Fruit fly (Drosophila melanogaster): ENCODE measurements around the gene CG13855.

CG13855 gene

DNA sequence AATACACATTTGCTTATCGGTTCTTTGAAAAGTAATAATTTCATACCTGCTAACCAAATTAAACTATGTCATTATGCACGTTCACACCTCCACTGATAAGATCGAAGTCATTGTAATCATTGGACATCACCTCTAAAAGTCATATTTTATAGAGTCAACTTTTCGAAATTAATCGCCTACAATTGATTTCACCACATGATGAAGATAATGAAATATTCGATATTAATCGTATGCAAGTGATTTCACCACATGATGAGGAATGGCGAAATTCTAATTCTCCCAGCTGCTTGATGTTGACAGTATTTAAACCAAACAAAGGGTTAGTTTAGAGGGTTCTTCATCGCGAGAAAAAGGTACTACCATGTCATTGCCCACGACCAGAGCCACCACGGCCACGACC is 30.1 kb upstream of the CG13855 start, which contains the start of gene CG18596:
Gene CG18596 (plus strand): TSS at position 250 of the 400 bp plus-strand sequence.
- TF ChIP-seq psq (optimal IDR thresholded peaks at IDR 0.05) (no peak), pan (optimal IDR thresholded peaks at IDR 0.05) (no peak), usp (GFP tag; optimal IDR thresholded peaks at IDR 0.05) (no peak), Dll (optimal IDR thresholded peaks at IDR 0.05) (no peak), CG8478 (optimal IDR thresholded peaks at IDR 0.05) (no peak), EcR (GFP tag; optimal IDR thresholded peaks at IDR 0.05) (no peak)

DNA sequence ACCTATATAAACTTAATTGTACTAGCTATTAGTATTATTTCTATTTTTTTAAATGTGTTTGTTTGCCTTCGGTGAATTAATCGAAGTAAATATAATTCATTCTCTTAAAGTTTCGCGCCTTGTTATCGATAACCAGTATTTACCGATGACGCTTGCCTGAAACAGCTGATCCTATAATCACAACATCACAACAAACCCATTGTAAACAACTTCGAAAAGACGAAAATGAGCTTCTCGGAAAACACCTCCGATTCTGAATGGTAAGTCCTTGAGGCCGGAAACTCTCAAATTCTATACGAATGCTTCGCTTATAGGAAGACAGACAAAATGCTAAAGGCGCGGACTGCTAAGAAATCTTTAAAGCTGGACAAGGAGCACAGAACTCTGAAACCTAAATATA is 25.8 kb upstream of the CG13855 start, which contains the start of gene CG34149:
Gene CG34149 (plus strand): TSS at position 187 of the 400 bp plus-strand sequence.
- TF ChIP-seq usp (GFP tag; optimal IDR thresholded peaks at IDR 0.05) (no peak), EcR (GFP tag; optimal IDR thresholded peaks at IDR 0.05) (no peak), CG8478 (optimal IDR thresholded peaks at IDR 0.05) (no peak), psq (optimal IDR thresholded peaks at IDR 0.05) (no peak), Dll (optimal IDR thresholded peaks at IDR 0.05) (no peak), pan (optimal IDR thresholded peaks at IDR 0.05) (no peak)

DNA sequence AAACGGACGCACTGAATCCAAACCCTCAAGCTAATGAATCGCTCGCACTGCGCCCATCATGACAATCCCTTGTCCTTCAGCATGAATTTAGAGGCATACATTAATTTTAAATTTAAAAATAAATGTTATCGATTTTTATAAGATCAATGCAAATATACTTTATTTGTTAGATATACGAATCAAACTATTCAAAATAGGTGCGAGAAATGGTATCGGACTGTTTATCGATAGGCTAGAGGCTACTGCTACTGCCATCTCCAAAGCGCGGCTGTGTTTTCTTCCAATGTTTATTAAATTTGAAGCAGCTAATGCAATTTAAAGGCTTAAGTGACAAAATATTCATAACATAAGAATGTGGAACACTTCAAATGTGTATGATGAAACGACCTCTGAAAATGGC is 24.7 kb upstream of the CG13855 start, which contains the start of gene CG43342:
Gene CG43342 (plus strand): TSS at position 264 of the 400 bp plus-strand sequence.
- TF ChIP-seq psq (optimal IDR thresholded peaks at IDR 0.05) (no peak), usp (GFP tag; optimal IDR thresholded peaks at IDR 0.05) (no peak), EcR (GFP tag; optimal IDR thresholded peaks at IDR 0.05) (no peak), pan (optimal IDR thresholded peaks at IDR 0.05) (no peak), CG8478 (optimal IDR thresholded peaks at IDR 0.05) (no peak)

- no peak for TF ChIP-seq Dll (optimal IDR thresholded peaks at IDR 0.05)
- no peak for TF ChIP-seq EcR (GFP tag; optimal IDR thresholded peaks at IDR 0.05)
- TF ChIP-seq pan (optimal IDR thresholded peaks at IDR 0.05) = no peak
- TF ChIP-seq CG8478 (optimal IDR thresholded peaks at IDR 0.05) = no peak
- no peak for TF ChIP-seq usp (GFP tag; optimal IDR thresholded peaks at IDR 0.05)
- no peak for TF ChIP-seq psq (optimal IDR thresholded peaks at IDR 0.05)
These were observed 24.0 kb upstream of the CG13855 start, which contains the start of gene Gpdh3 for dm6 chr3R:22381735-22382134. Gene Gpdh3 (plus strand): TSS chr3R:22382035.

- TF ChIP-seq CG8478 (optimal IDR thresholded peaks at IDR 0.05) (no peak), pan (optimal IDR thresholded peaks at IDR 0.05) (no peak), EcR (GFP tag; optimal IDR thresholded peaks at IDR 0.05) (no peak), usp (GFP tag; optimal IDR thresholded peaks at IDR 0.05) (no peak), psq (optimal IDR thresholded peaks at IDR 0.05) (no peak), Dll (optimal IDR thresholded peaks at IDR 0.05) (no peak)
These were observed 16.1 kb upstream of the CG13855 start, which contains the start of the genes CAH8 and CG7059 for dm6 chr3R:22389614-22390013. Gene CAH8 (minus strand): TSS chr3R:22389714. Gene CG7059 (plus strand): TSS chr3R:22389780.

- no peak for TF ChIP-seq EcR (GFP tag; optimal IDR thresholded peaks at IDR 0.05)
- no peak for TF ChIP-seq Dll (optimal IDR thresholded peaks at IDR 0.05)
- TF ChIP-seq CG8478 (optimal IDR thresholded peaks at IDR 0.05) = no peak
- TF ChIP-seq pan (optimal IDR thresholded peaks at IDR 0.05) = no peak
- no peak for TF ChIP-seq usp (GFP tag; optimal IDR thresholded peaks at IDR 0.05)
- no peak for TF ChIP-seq psq (optimal IDR thresholded peaks at IDR 0.05)
These were observed 15.6 kb upstream of the CG13855 start for dm6 chr3R:22390109-22390508.

- TF ChIP-seq psq (optimal IDR thresholded peaks at IDR 0.05) (no peak), EcR (GFP tag; optimal IDR thresholded peaks at IDR 0.05) (no peak), usp (GFP tag; optimal IDR thresholded peaks at IDR 0.05) (no peak), pan (optimal IDR thresholded peaks at IDR 0.05) (no peak), Dll (optimal IDR thresholded peaks at IDR 0.05) (no peak), CG8478 (optimal IDR thresholded peaks at IDR 0.05) (no peak)
These were observed 11.7 kb upstream of the CG13855 start, which contains the start of gene CG13857 for dm6 chr3R:22394004-22394403. Gene CG13857 (minus strand): TSS chr3R:22394104.

DNA sequence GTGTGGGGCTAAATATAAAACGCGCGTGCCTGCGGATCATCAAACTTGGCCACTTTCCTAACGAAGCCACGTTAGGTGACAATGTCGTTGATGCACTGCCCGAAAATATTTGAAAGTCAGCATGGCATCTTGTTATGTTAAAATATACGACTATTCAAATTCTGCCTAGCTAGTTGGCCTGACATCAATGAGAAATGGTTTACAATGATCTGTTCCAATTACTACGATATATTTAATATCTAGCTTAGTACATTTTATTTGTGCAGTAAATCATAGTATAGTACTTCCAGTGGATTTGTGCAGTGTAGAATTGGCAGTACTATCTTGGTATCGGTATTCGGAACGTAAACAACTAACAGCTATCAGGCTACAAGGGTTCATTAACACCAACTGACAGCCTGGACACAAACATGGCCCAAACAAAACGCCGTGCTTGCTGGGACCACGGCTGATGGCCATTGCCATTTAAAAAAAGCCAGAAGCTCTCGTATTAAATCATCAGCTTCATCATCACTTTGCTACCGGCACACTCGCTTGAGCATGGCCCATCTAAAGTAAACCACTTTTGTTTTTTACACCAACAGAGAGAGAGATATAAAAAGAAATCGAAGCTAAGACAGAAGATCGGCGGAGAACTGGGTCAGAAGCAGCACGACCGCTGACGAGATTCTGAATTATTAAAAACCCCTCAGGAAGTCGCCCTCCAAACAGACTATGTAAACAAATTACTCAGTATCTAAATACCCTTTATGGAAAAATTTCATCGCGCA is 10.1 kb upstream of the CG13855 start:
- no peak for TF ChIP-seq CG8478 (optimal IDR thresholded peaks at IDR 0.05)
- no peak for TF ChIP-seq psq (optimal IDR thresholded peaks at IDR 0.05)

- TF ChIP-seq pan (optimal IDR thresholded peaks at IDR 0.05) (no peak), psq (optimal IDR thresholded peaks at IDR 0.05) (no peak), CG8478 (optimal IDR thresholded peaks at IDR 0.05) (no peak), usp (GFP tag; optimal IDR thresholded peaks at IDR 0.05) (no peak), EcR (GFP tag; optimal IDR thresholded peaks at IDR 0.05) (no peak), Dll (optimal IDR thresholded peaks at IDR 0.05) (no peak)
These were observed 9.4 kb upstream of the CG13855 start for dm6 chr3R:22396238-22396772.

DNA sequence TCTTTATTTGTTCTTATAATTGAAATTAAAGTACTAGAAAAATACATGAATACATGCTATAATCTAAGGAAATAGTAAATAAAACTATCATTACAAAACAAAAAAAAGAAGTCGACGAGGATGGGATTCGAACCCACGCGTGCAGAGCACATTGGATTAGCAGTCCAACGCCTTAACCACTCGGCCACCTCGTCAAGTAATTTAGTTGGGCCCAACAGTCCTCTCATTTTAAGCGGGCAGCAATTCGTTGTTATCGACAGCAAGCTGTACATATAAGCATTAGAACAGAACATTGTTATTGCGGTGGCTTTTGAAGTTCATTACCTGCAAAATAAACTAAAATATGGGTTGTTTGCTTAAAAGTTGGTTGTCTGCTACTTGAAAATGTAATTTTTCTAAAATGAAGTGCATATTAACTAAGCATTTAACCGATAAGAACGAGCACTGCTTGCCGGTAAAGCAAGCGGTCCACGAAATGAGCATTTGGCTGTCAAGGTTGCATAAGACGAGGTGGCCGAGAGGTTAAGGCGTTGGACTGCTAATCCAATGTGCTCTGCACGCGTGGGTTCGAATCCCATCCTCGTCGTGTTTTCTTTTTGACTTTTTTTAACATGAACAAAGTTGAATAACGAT is 8.6 kb upstream of the CG13855 start:
- TF ChIP-seq CG8478 (optimal IDR thresholded peaks at IDR 0.05) (peak; percentile 44), Dll (optimal IDR thresholded peaks at IDR 0.05) (no peak)

DNA sequence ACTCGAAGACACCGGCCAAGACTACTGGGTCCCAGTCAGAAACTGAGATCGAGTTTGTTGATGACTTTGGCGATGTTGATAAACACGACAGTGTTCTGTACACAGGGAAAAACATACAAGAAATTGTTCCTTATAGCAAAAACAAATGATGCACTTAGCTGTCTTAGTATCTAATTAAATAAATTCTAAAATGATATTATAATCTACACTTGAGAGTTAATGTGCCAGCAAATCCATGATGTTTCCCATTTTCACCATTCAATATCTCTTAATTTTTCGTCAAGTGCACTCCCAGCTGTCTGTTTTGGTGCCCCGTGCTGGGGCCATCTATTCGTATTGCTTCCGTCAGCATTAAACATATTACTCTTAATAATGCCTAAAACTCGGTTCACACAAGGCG is 5.5 kb upstream of the CG13855 start:
- no peak for TF ChIP-seq Dll (optimal IDR thresholded peaks at IDR 0.05)
- no peak for TF ChIP-seq CG8478 (optimal IDR thresholded peaks at IDR 0.05)
- no peak for TF ChIP-seq usp (GFP tag; optimal IDR thresholded peaks at IDR 0.05)
- TF ChIP-seq psq (optimal IDR thresholded peaks at IDR 0.05) = no peak
- TF ChIP-seq EcR (GFP tag; optimal IDR thresholded peaks at IDR 0.05) = no peak
- TF ChIP-seq pan (optimal IDR thresholded peaks at IDR 0.05) = no peak

DNA sequence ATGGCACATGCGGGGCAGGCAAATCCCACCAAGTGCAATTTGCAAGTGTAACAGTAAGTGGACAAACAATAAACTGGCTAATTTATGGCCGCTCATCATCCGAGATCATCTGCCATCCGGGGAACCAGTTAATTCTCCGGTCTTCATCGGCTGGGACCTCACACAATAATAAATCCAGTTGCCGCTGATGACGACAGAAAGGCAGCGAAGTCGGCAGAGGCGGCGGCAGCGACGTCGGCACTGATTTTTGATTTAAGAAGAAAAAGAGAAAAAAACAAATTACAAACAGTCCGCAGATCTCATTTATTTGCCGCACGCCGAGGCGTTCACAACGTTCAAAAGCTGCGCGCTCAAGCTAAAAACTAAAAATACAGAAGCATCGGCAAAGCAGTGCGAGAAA is 3.4 kb upstream of the CG13855 start, which contains the start of gene CG13856:
Gene CG13856 (plus strand): TSS at position 301 of the 400 bp plus-strand sequence.
- TF ChIP-seq usp (GFP tag; optimal IDR thresholded peaks at IDR 0.05) = no peak
- TF ChIP-seq psq (optimal IDR thresholded peaks at IDR 0.05) = no peak
- no peak for TF ChIP-seq CG8478 (optimal IDR thresholded peaks at IDR 0.05)
- TF ChIP-seq pan (optimal IDR thresholded peaks at IDR 0.05) = no peak
- TF ChIP-seq EcR (GFP tag; optimal IDR thresholded peaks at IDR 0.05) = no peak
- TF ChIP-seq Dll (optimal IDR thresholded peaks at IDR 0.05) = no peak

Measured in whole organism.